Worm (Caenorhabditis elegans) whole organism, L3 larva: ENCODE data around the gene Y11D7A.8.

Experiments used
- R02D3.7 ChIP-seq: fragments of 150-350 bp; optimal IDR thresholded peaks from 2 replicates; lab custom pipeline; 2014; ENCODE audit warnings: missing biosample characterization, missing genetic modification characterization
- ZK546.5 ChIP-seq: sonication (generic microtip); optimal IDR thresholded peaks from 2 replicates; lab custom pipeline; 2017; ENCODE audit warnings: missing biosample characterization, missing genetic modification characterization
- aly-2 ChIP-seq: fragments of 150-350 bp; optimal IDR thresholded peaks from 2 replicates; lab custom pipeline; 2014; ENCODE audit warnings: missing biosample characterization, missing genetic modification characterization
- ama-1 ChIP-seq: fragments of 150-350 bp; optimal IDR thresholded peaks from 2 replicates; lab custom pipeline; 2018
- ceh-16 ChIP-seq: sonication (generic microtip); optimal IDR thresholded peaks from 2 replicates; lab custom pipeline; 2017; ENCODE audit warnings: missing biosample characterization, missing genetic modification characterization
- ceh-28 ChIP-seq: fragments of 150-350 bp; optimal IDR thresholded peaks from 2 replicates; lab custom pipeline; 2014; ENCODE audit warnings: missing biosample characterization, missing genetic modification reagents, missing genetic modification characterization
- ceh-9 ChIP-seq: sonication (generic microtip); optimal IDR thresholded peaks from 2 replicates; lab custom pipeline; 2018; ENCODE audit warnings: missing biosample characterization, missing genetic modification characterization
- daf-12 ChIP-seq: fragments of 150-350 bp; optimal IDR thresholded peaks from 2 replicates; lab custom pipeline; 2014; ENCODE audit warnings: missing biosample characterization, missing genetic modification reagents, missing genetic modification characterization
- egl-27 ChIP-seq: sonication (generic microtip); optimal IDR thresholded peaks from 4 replicates; lab custom pipeline; 2017; ENCODE audit warnings: missing biosample characterization, missing genetic modification reagents, missing genetic modification characterization
- egl-5 ChIP-seq: fragments of 150-350 bp; optimal IDR thresholded peaks from 2 replicates; lab custom pipeline; 2017; ENCODE audit warnings: missing biosample characterization, missing genetic modification reagents, missing genetic modification characterization, inconsistent platforms
- elt-2 ChIP-seq: sonication (generic microtip); optimal IDR thresholded peaks from 2 replicates; lab custom pipeline; 2016; ENCODE audit warnings: missing genetic modification reagents, mild to moderate bottlenecking, missing genetic modification characterization, missing compliant biosample characterization
- elt-3 ChIP-seq, 3 experiments: fragments of 150-350 bp in 1 of 3; sonication (generic microtip) in 2 of 3; optimal IDR thresholded peaks; 2 replicates in 2 of 3; 4 replicates in 1 of 3; lab custom pipeline; 2014 to 2017; ENCODE audit warnings: missing biosample characterization in 3 of 3, missing genetic modification characterization in 3 of 3
- eor-1 ChIP-seq, 2 experiments: fragments of 150-350 bp; optimal IDR thresholded peaks; 2 replicates each; lab custom pipeline; 2014 to 2018; ENCODE audit warnings: missing biosample characterization in 2 of 2, missing genetic modification characterization in 2 of 2
- fkh-10 ChIP-seq: sonication (generic microtip); optimal IDR thresholded peaks from 2 replicates; lab custom pipeline; 2017; ENCODE audit warnings: missing biosample characterization, missing genetic modification reagents, missing genetic modification characterization
- fos-1 ChIP-seq: fragments of 150-350 bp; optimal IDR thresholded peaks from 2 replicates; lab custom pipeline; 2014; ENCODE audit warnings: missing biosample characterization, missing genetic modification characterization
- hmg-11 ChIP-seq: sonication (generic microtip); optimal IDR thresholded peaks from 2 replicates; lab custom pipeline; 2016; ENCODE audit warnings: missing genetic modification characterization, missing compliant biosample characterization
- jun-1 ChIP-seq: fragments of 150-350 bp; optimal IDR thresholded peaks from 2 replicates; lab custom pipeline; 2014; ENCODE audit warnings: missing biosample characterization, missing genetic modification reagents, missing genetic modification characterization
- lin-15B ChIP-seq: fragments of 150-350 bp; optimal IDR thresholded peaks from 2 replicates; lab custom pipeline; 2014; ENCODE audit warnings: missing biosample characterization, missing genetic modification characterization
- lin-39 ChIP-seq: fragments of 150-350 bp; optimal IDR thresholded peaks from 2 replicates; lab custom pipeline; 2018; ENCODE audit warnings: missing biosample characterization, missing genetic modification reagents, missing genetic modification characterization
- mdl-1 ChIP-seq: fragments of 150-350 bp; optimal IDR thresholded peaks from 2 replicates; lab custom pipeline; 2014; ENCODE audit warnings: missing biosample characterization, missing genetic modification characterization
- mml-1 ChIP-seq: fragments of 150-350 bp; sonication (generic microtip); optimal IDR thresholded peaks from 3 replicates; lab custom pipeline; 2014; ENCODE audit warnings: missing biosample characterization, missing genetic modification characterization
- nfya-1 ChIP-seq: sonication (generic microtip); optimal IDR thresholded peaks from 2 replicates; lab custom pipeline; 2017; ENCODE audit warnings: missing genetic modification characterization, mild to moderate bottlenecking, missing compliant biosample characterization, antibody characterized with exemption, moderate library complexity; ENCODE audit not compliant: insufficient read depth
- nhr-11 ChIP-seq: fragments of 150-350 bp; optimal IDR thresholded peaks from 2 replicates; lab custom pipeline; 2014; ENCODE audit warnings: missing biosample characterization, missing genetic modification characterization
- nhr-12 ChIP-seq: fragments of 150-350 bp; optimal IDR thresholded peaks from 2 replicates; lab custom pipeline; 2014; ENCODE audit warnings: missing biosample characterization, missing genetic modification characterization
- nhr-237 ChIP-seq: fragments of 150-350 bp; optimal IDR thresholded peaks from 2 replicates; lab custom pipeline; 2014; ENCODE audit warnings: missing biosample characterization, missing genetic modification characterization
- nhr-25 ChIP-seq: sonication (generic microtip); optimal IDR thresholded peaks from 2 replicates; lab custom pipeline; 2017; ENCODE audit warnings: missing biosample characterization, missing genetic modification characterization
- nhr-28 ChIP-seq: fragments of 150-350 bp; optimal IDR thresholded peaks from 2 replicates; lab custom pipeline; 2014; ENCODE audit warnings: missing biosample characterization, missing genetic modification characterization
- nhr-43 ChIP-seq: sonication (generic microtip); optimal IDR thresholded peaks from 2 replicates; lab custom pipeline; 2016; ENCODE audit warnings: mild to moderate bottlenecking, missing genetic modification characterization, missing compliant biosample characterization; ENCODE audit not compliant: poor library complexity, severe bottlenecking
- nhr-67 ChIP-seq: fragments of 150-350 bp; optimal IDR thresholded peaks from 2 replicates; lab custom pipeline; 2014; ENCODE audit warnings: missing biosample characterization, missing genetic modification characterization
- nhr-76 ChIP-seq: fragments of 150-350 bp; sonication (generic microtip); optimal IDR thresholded peaks from 5 replicates; lab custom pipeline; 2014; ENCODE audit warnings: missing biosample characterization, missing genetic modification characterization
- nhr-77 ChIP-seq: fragments of 150-350 bp; optimal IDR thresholded peaks from 2 replicates; lab custom pipeline; 2014; ENCODE audit warnings: missing biosample characterization, missing genetic modification characterization
- pha-4 ChIP-seq: fragments of 150-350 bp; optimal IDR thresholded peaks from 2 replicates; lab custom pipeline; 2014; ENCODE audit warnings: missing biosample characterization, missing genetic modification reagents, missing genetic modification characterization
- pqm-1 ChIP-seq: fragments of 150-350 bp; optimal IDR thresholded peaks from 2 replicates; lab custom pipeline; 2017; ENCODE audit warnings: missing biosample characterization, missing genetic modification characterization, inconsistent platforms
- sea-2 ChIP-seq: fragments of 150-350 bp; sonication (generic microtip); optimal IDR thresholded peaks from 4 replicates; lab custom pipeline; 2014; ENCODE audit warnings: missing biosample characterization, missing genetic modification reagents, missing genetic modification characterization
- skn-1 ChIP-seq: fragments of 150-350 bp; optimal IDR thresholded peaks from 2 replicates; lab custom pipeline; 2014; ENCODE audit warnings: missing biosample characterization, missing genetic modification characterization
- snpc-4 ChIP-seq: fragments of 150-350 bp; optimal IDR thresholded peaks from 2 replicates; lab custom pipeline; 2014; ENCODE audit warnings: missing biosample characterization, missing genetic modification characterization
- tbx-2 ChIP-seq: sonication (generic microtip); optimal IDR thresholded peaks from 2 replicates; lab custom pipeline; 2016; ENCODE audit warnings: mild to moderate bottlenecking, missing genetic modification characterization, missing compliant biosample characterization
- zag-1 ChIP-seq: fragments of 150-350 bp; optimal IDR thresholded peaks from 2 replicates; lab custom pipeline; 2014; ENCODE audit warnings: missing biosample characterization, missing genetic modification characterization
- ztf-11 ChIP-seq: fragments of 150-350 bp; optimal IDR thresholded peaks from 2 replicates; lab custom pipeline; 2014; ENCODE audit warnings: missing biosample characterization, missing genetic modification characterization
- ztf-4 ChIP-seq: fragments of 150-350 bp; optimal IDR thresholded peaks from 2 replicates; lab custom pipeline; 2014; ENCODE audit warnings: missing biosample characterization, missing genetic modification characterization

The Y11D7A.8 gene

ce11 chrIV:9251079-9251478 is at the start of gene Y11D7A.8:
Y11D7A.8 (plus strand) TSS chrIV:9251379.
- TF ChIP-seq lin-15B (tag; lab: Kevin White, UChicago) (no peak), nhr-237 (tag; lab: Kevin White, UChicago) (no peak), nhr-11 (tag; lab: Kevin White, UChicago) (no peak), nhr-12 (tag; lab: Kevin White, UChicago) (no peak), nfya-1 (tag; lab: Kevin White, UChicago) (no peak), elt-3 (tag; optimal IDR thresholded peaks at IDR 0.05; lab: Kevin White, UChicago) (no peak), egl-27 (tag; lab: Kevin White, UChicago) (no peak), nhr-43 (tag; lab: Kevin White, UChicago) (no peak), ceh-28 (no peak), fos-1 (tag; lab: Kevin White, UChicago) (no peak), jun-1 (tag; lab: Kevin White, UChicago) (no peak), fkh-10 (GFP tag; lab: Kevin White, UChicago) (no peak), zag-1 (no peak), hmg-11 (tag; lab: Kevin White, UChicago) (no peak), nhr-25 (tag; lab: Kevin White, UChicago) (no peak), mdl-1 (tag; lab: Kevin White, UChicago) (no peak), nhr-67 (tag; lab: Kevin White, UChicago) (no peak)

- TF ChIP-seq ztf-11 (tag; lab: Kevin White, UChicago), result no peak
- TF ChIP-seq ZK546.5 (tag; lab: Kevin White, UChicago), result no peak
- no peak for TF ChIP-seq egl-27 (tag; lab: Kevin White, UChicago)
- no peak for TF ChIP-seq ztf-4 (tag; lab: Kevin White, UChicago)
- TF ChIP-seq nhr-237 (tag; lab: Kevin White, UChicago), result no peak
- no peak for TF ChIP-seq pqm-1 (tag; lab: Kevin White, UChicago)
- TF ChIP-seq hmg-11 (tag; lab: Kevin White, UChicago), result no peak
- TF ChIP-seq egl-5 (tag; lab: Kevin White, UChicago), result no peak
- no peak for TF ChIP-seq nhr-28 (tag; lab: Kevin White, UChicago)
- TF ChIP-seq elt-3 (tag; optimal IDR thresholded peaks at IDR 0.05; lab: Kevin White, UChicago), result no peak
- TF ChIP-seq sea-2, result no peak
- no peak for TF ChIP-seq nhr-67 (tag; lab: Kevin White, UChicago)
- no peak for TF ChIP-seq eor-1 (tag; optimal IDR thresholded peaks at IDR 0.05; lab: Kevin White, UChicago)
- TF ChIP-seq lin-39 (tag; lab: Kevin White, UChicago), result no peak
- TF ChIP-seq pha-4 (tag; lab: Kevin White, UChicago), result no peak
Observed at ce11 chrIV:9210841-9211240, 40.3 kb upstream of the Y11D7A.8 start.

DNA sequence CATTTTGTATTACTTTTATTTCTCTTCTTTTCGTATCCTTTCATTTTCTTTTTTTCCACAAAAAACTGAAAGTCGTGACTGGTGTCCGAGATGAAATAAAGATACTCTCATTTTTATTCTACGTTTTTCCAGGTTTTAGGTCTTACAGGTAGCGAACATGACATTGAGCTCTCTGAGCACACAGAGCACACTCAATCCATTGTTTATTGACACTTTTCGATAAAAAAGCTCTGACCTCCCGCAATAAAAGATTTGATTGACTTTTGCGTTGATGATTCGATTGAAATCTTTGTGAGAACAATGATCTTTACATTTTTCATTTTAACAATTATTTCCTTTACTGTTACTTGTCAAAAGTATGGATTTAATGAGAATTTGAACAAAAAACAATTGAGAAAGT is 39.1 kb upstream of the Y11D7A.8 start, which contains the start of gene C46C2.6:
Gene C46C2.6, plus strand, starts transcription at position 301 of the 400 bp plus-strand sequence.
- no peak for TF ChIP-seq egl-5 (tag; lab: Kevin White, UChicago)
- TF ChIP-seq aly-2 (tag; lab: Kevin White, UChicago), result peak; percentile 40
- TF ChIP-seq pha-4 (tag; lab: Kevin White, UChicago), result peak; percentile 18
- TF ChIP-seq lin-15B (tag; lab: Kevin White, UChicago), result no peak
- TF ChIP-seq elt-2 (tag; lab: Kevin White, UChicago), result no peak
- no peak for TF ChIP-seq ceh-16 (tag; lab: Kevin White, UChicago)

ce11 chrIV:9214823-9215222 is 36.4 kb upstream of the Y11D7A.8 start:
- TF ChIP-seq fos-1 (tag; lab: Kevin White, UChicago), result no peak
- no peak for TF ChIP-seq ztf-11 (tag; lab: Kevin White, UChicago)
- TF ChIP-seq ceh-9 (tag; lab: Kevin White, UChicago), result no peak
- no peak for TF ChIP-seq skn-1 (tag; lab: Kevin White, UChicago)
- no peak for TF ChIP-seq snpc-4 (tag; lab: Kevin White, UChicago)
- TF ChIP-seq mml-1, result no peak
- TF ChIP-seq nhr-77, result no peak
- TF ChIP-seq tbx-2 (tag; lab: Kevin White, UChicago), result no peak
- no peak for TF ChIP-seq eor-1 (tag; optimal IDR thresholded peaks at IDR 0.05; lab: Kevin White, UChicago)
- no peak for TF ChIP-seq nhr-67 (tag; lab: Kevin White, UChicago)
- no peak for TF ChIP-seq mdl-1 (tag; lab: Kevin White, UChicago)
- no peak for TF ChIP-seq daf-12 (tag; lab: Kevin White, UChicago)
- TF ChIP-seq ama-1, result no peak
- no peak for TF ChIP-seq R02D3.7 (tag; lab: Kevin White, UChicago)
- no peak for TF ChIP-seq ZK546.5 (tag; lab: Kevin White, UChicago)
- no peak for TF ChIP-seq nhr-76 (tag; lab: Kevin White, UChicago)
